Worm (Caenorhabditis elegans): ENCODE data around the gene C49F5.7.

Gene C49F5.7

DNA sequence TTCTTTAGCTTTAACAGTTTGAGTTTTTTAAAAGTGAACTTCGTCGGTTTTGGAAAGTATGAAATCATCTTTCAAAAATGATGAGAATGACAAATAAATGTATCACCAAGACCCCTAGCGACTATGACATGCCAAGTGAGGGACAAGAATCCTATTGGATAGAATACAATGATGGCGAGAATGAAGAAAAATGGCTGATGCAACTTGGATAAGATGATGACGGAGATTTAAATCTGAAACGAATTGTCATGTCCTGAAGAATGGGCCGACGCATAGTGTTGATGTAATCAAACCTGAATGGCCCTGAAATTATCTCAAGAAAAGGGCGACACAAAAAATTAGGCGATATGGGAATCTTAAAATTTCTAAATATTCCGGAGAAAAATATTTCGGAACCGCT is 30.9 kb upstream of the C49F5.7 start:
- TF ChIP-seq nhr-25 (tag; optimal IDR thresholded peaks at IDR 0.05) (peak; percentile 47), nhr-23 (tag; optimal IDR thresholded peaks at IDR 0.05) (peak; percentile 27), ceh-9 (tag; optimal IDR thresholded peaks at IDR 0.05) (no peak), elt-1 (tag; optimal IDR thresholded peaks at IDR 0.05) (peak; percentile 74)

DNA sequence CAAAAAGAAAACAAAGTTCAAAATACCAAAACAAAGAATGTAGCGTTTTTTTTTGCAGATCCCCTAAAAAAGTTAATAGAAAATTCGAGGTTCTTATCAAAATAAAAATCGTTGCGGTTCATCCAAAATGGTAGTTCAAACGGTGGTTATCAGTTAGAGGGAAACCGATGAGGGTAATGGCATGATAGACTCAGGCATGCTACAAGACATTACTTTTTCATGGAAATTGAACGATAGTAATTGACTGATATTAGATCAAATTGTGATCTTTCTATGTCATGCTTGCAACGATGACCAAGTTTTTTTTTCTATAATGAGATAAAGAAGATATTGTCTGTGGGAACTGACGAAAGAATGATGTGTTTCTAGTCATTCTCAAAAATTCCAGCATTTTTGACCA is 30.0 kb upstream of the C49F5.7 start:
- TF ChIP-seq pqm-1 (tag; optimal IDR thresholded peaks at IDR 0.05) (peak; percentile 93), nhr-25 (tag; optimal IDR thresholded peaks at IDR 0.05) (no peak), fos-1 (tag; optimal IDR thresholded peaks at IDR 0.05) (peak; percentile 40), aly-2 (tag; optimal IDR thresholded peaks at IDR 0.05) (no peak), nhr-77 (tag; optimal IDR thresholded peaks at IDR 0.05) (no peak), fkh-10 (GFP tag; optimal IDR thresholded peaks at IDR 0.05) (no peak), nhr-43 (tag; optimal IDR thresholded peaks at IDR 0.05; ENCODE audit: poor library complexity, severe bottlenecking) (peak; percentile 10), elt-2 (tag; optimal IDR thresholded peaks at IDR 0.05) (peak; percentile 83), nhr-76 (tag; optimal IDR thresholded peaks at IDR 0.05) (no peak), snpc-4 (tag; optimal IDR thresholded peaks at IDR 0.05) (no peak), ceh-28 (tag; optimal IDR thresholded peaks at IDR 0.05) (no peak), nhr-237 (tag; optimal IDR thresholded peaks at IDR 0.05) (no peak), nfya-1 (tag; optimal IDR thresholded peaks at IDR 0.05; ENCODE audit: insufficient read depth) (peak; percentile 0), elt-1 (tag; optimal IDR thresholded peaks at IDR 0.05) (no peak), fkh-2 (tag; optimal IDR thresholded peaks at IDR 0.05) (no peak), ztf-11 (tag; optimal IDR thresholded peaks at IDR 0.05) (no peak), nhr-67 (tag; optimal IDR thresholded peaks at IDR 0.05) (no peak), hmg-11 (tag; optimal IDR thresholded peaks at IDR 0.05) (no peak), mdl-1 (tag; optimal IDR thresholded peaks at IDR 0.05) (no peak), elt-3 (tag; optimal IDR thresholded peaks at IDR 0.05) (peak in 1 of 3 experiments; percentile 19), egl-27 (tag; optimal IDR thresholded peaks at IDR 0.05) (no peak), unc-39 (tag; optimal IDR thresholded peaks at IDR 0.05) (no peak), lin-39 (tag; optimal IDR thresholded peaks at IDR 0.05) (no peak), lin-15B (tag; optimal IDR thresholded peaks at IDR 0.05) (no peak), pha-4 (tag; optimal IDR thresholded peaks at IDR 0.05) (no peak), mml-1 (tag; optimal IDR thresholded peaks at IDR 0.05) (no peak), ama-1 (optimal IDR thresholded peaks at IDR 0.05) (no peak), zag-1 (tag; optimal IDR thresholded peaks at IDR 0.05) (no peak), ZK546.5 (tag; optimal IDR thresholded peaks at IDR 0.05) (no peak)

DNA sequence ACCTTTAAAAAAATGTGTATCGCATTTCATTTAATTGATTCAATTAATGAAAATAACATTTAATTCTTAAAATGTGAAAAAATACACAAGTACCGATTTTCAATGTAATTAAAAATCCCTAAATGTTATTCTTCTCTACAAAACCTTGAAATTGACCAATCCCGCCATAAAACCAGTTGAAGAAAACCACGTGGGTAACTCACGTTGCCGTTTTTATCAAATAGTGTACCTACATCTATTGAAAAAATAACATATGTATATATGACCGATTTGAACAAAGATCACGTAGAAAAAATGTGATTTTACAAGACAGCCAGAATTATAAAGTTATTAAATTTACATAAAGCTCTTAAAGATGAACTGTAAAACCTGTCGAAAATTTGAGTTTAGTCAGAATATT is 29.4 kb upstream of the C49F5.7 start:
- TF ChIP-seq nhr-12 (tag; optimal IDR thresholded peaks at IDR 0.05) (no peak), nhr-28 (tag; optimal IDR thresholded peaks at IDR 0.05) (no peak), zag-1 (tag; optimal IDR thresholded peaks at IDR 0.05) (no peak), jun-1 (tag; optimal IDR thresholded peaks at IDR 0.05) (no peak), egl-5 (tag; optimal IDR thresholded peaks at IDR 0.05) (no peak), pqm-1 (tag; optimal IDR thresholded peaks at IDR 0.05) (no peak), daf-12 (tag; optimal IDR thresholded peaks at IDR 0.05) (no peak), nhr-23 (tag; optimal IDR thresholded peaks at IDR 0.05) (peak; percentile 3)

DNA sequence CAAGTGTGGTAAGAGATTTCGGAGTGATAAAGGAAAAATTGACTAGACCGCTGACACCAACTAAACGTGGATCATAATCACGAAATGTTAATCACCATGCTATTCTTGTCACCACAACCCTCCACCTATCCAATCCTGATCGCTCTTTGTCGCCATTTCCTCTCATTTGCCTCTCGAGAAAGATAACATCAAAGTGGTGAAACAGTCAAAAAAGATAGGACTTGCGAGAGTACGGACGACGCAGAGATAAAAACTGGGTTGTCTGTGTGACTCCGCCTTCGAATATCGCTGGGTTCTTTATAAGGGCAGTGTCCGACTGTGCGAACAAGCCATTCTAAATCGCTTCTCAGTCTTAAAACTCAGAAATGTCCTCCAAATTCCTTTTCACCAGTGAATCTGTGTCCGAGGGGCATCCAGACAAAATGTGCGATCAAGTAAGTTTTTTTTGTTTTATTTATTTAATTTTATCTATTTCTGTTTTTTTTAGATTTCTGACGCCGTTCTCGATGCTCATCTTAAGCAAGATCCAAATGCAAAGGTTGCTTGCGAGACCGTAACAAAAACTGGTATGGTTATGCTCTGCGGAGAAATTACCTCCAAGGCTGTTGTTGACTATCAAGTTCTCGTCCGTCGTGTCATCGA is 28.8 kb upstream of the C49F5.7 start, which contains the start of gene sams-1:
TSS of gene sams-1 (plus strand) at position 300 of the 642 bp plus-strand sequence.
- TF ChIP-seq ceh-82 (tag; optimal IDR thresholded peaks at IDR 0.05), result no peak
- TF ChIP-seq fkh-2 (tag; optimal IDR thresholded peaks at IDR 0.05), result no peak
- TF ChIP-seq elt-3 (tag; optimal IDR thresholded peaks at IDR 0.05), result peak in 1 of 3 experiments; percentile 29
- no peak for TF ChIP-seq zag-1 (tag; optimal IDR thresholded peaks at IDR 0.05)
- TF ChIP-seq nfya-1 (tag; optimal IDR thresholded peaks at IDR 0.05; ENCODE audit: insufficient read depth), result peak; percentile 5
- no peak for TF ChIP-seq lsy-12 (tag; optimal IDR thresholded peaks at IDR 0.05)
- TF ChIP-seq ZK546.5 (tag; optimal IDR thresholded peaks at IDR 0.05), result no peak
- TF ChIP-seq nhr-12 (tag; optimal IDR thresholded peaks at IDR 0.05), result no peak
- no peak for TF ChIP-seq mdl-1 (tag; optimal IDR thresholded peaks at IDR 0.05)
- TF ChIP-seq nhr-67 (tag; optimal IDR thresholded peaks at IDR 0.05), result no peak
- TF ChIP-seq skn-1 (tag; optimal IDR thresholded peaks at IDR 0.05), result no peak
- no peak for TF ChIP-seq nhr-76 (tag; optimal IDR thresholded peaks at IDR 0.05)
- peak; percentile 59 for TF ChIP-seq ama-1 (optimal IDR thresholded peaks at IDR 0.05)
- peak; percentile 75 for TF ChIP-seq elt-2 (tag; optimal IDR thresholded peaks at IDR 0.05)
- TF ChIP-seq fkh-10 (GFP tag; optimal IDR thresholded peaks at IDR 0.05), result no peak
- peak; percentile 39 for TF ChIP-seq pqm-1 (tag; optimal IDR thresholded peaks at IDR 0.05)
- no peak for TF ChIP-seq R02D3.7 (tag; optimal IDR thresholded peaks at IDR 0.05)
- no peak for TF ChIP-seq pha-4 (tag; optimal IDR thresholded peaks at IDR 0.05)
- no peak for TF ChIP-seq nhr-11 (tag; optimal IDR thresholded peaks at IDR 0.05)
- TF ChIP-seq nhr-43 (tag; optimal IDR thresholded peaks at IDR 0.05; ENCODE audit: poor library complexity, severe bottlenecking), result peak; percentile 32
- no peak for TF ChIP-seq unc-62 (GFP tag; optimal IDR thresholded peaks at IDR 0.05)
- TF ChIP-seq tbx-2 (tag; optimal IDR thresholded peaks at IDR 0.05), result no peak
- TF ChIP-seq nhr-77 (tag; optimal IDR thresholded peaks at IDR 0.05), result no peak
- TF ChIP-seq nhr-237 (tag; optimal IDR thresholded peaks at IDR 0.05), result no peak
- no peak for TF ChIP-seq ceh-16 (tag; optimal IDR thresholded peaks at IDR 0.05)
- TF ChIP-seq fos-1 (tag; optimal IDR thresholded peaks at IDR 0.05), result no peak
- no peak for TF ChIP-seq lin-15B (tag; optimal IDR thresholded peaks at IDR 0.05)
- peak; percentile 17 for TF ChIP-seq nhr-23 (tag; optimal IDR thresholded peaks at IDR 0.05)
- no peak for TF ChIP-seq aly-2 (tag; optimal IDR thresholded peaks at IDR 0.05)
- TF ChIP-seq nhr-28 (tag; optimal IDR thresholded peaks at IDR 0.05), result no peak
- no peak for TF ChIP-seq ztf-11 (tag; optimal IDR thresholded peaks at IDR 0.05)
- no peak for TF ChIP-seq daf-12 (tag; optimal IDR thresholded peaks at IDR 0.05)

Measured in whole organism, L3 larva.